Worm (Caenorhabditis elegans) whole organism, L1 larva: ENCODE measurements around the gene M163.22.

Experiments used
- dpl-1 ChIP-seq, 3 experiments: fragments of 150-350 bp in 2 of 3; sonication (generic microtip) in 1 of 3; optimal IDR thresholded peaks; 2 replicates each; lab custom pipeline; 2014 to 2017; ENCODE audit warnings: missing biosample characterization in 3 of 3, missing genetic modification characterization in 3 of 3, missing genetic modification reagents in 3 of 3
- fkh-8 ChIP-seq: sonication (generic microtip); optimal IDR thresholded peaks from 2 replicates; lab custom pipeline; 2016; ENCODE audit warnings: mild to moderate bottlenecking, missing genetic modification characterization, missing compliant biosample characterization
- tlp-1 ChIP-seq: fragments of 150-350 bp; optimal IDR thresholded peaks from 2 replicates; lab custom pipeline; 2014; ENCODE audit warnings: missing biosample characterization, missing genetic modification characterization

DNA sequence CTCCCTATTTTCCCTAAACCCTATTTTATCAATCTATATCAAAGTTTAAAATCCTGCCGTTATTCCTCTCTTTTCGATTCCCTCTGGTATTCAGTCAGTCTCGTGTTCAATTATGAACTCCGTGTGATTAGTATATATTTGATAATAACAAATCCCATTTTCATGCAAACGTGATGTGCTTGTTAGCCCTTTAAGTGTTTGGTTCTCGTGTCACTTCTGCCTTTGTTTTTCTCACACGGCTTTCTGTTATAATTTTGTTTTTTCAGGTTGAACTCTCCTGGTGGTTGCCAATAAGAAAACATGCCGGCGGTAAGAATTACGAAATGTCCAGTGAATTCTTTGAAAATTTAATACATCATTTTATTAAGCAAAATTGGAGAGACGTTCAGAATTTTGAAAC is 839 bp downstream of the M163.22 start, which contains the start of gene M163.21:
- TF ChIP-seq dpl-1 (GFP tag; optimal IDR thresholded peaks at IDR 0.05; lab: Kevin White, UChicago) = no peak
- no peak for TF ChIP-seq fkh-8 (tag; lab: Kevin White, UChicago)
- TF ChIP-seq tlp-1 (tag; lab: Kevin White, UChicago) = no peak
